Worm (Caenorhabditis elegans) whole organism, L4 larva: ENCODE data around the gene C40H1.7.
A peak's percentile ranks its signal among the peaks of the same experiment; 100 is the strongest.

Experiments
- fos-1 ChIP-seq: fragments of 150-350 bp; optimal IDR thresholded peaks from 2 replicates; lab custom pipeline; 2014; ENCODE audit warnings: missing biosample characterization, missing genetic modification characterization
- lin-38 ChIP-seq: fragments of 200-800 bp; sonication (Bioruptor generic); IDR thresholded peaks from 2 replicates; pipeline ENCODE4 v1.3.6; 2022; ENCODE audit warnings: missing genetic modification reagents, missing genetic modification characterization, missing compliant biosample characterization
- nhr-11 ChIP-seq: fragments of 150-350 bp; optimal IDR thresholded peaks from 2 replicates; lab custom pipeline; 2014; ENCODE audit warnings: missing biosample characterization, missing genetic modification characterization
- nhr-28 ChIP-seq: fragments of 150-350 bp; optimal IDR thresholded peaks from 2 replicates; lab custom pipeline; 2014; ENCODE audit warnings: missing biosample characterization, missing genetic modification characterization
- nhr-41 ChIP-seq: fragments of 200-800 bp; sonication (Bioruptor generic); IDR thresholded peaks from 2 replicates; pipeline ENCODE4 v1.3.6; 2022; ENCODE audit warnings: missing genetic modification reagents, missing genetic modification characterization, missing compliant biosample characterization
- nhr-6 ChIP-seq: fragments of 150-350 bp; optimal IDR thresholded peaks from 2 replicates; lab custom pipeline; 2014; ENCODE audit warnings: missing biosample characterization, missing genetic modification characterization

- peak; percentile 46; the same call in 1 of the 2 replicates for TF ChIP-seq nhr-41 (GFP tag; lab: Robert Waterston, UW)
- TF ChIP-seq lin-38 = no peak
- TF ChIP-seq nhr-6 (tag; lab: Kevin White, UChicago) = no peak
- TF ChIP-seq fos-1 (tag; lab: Kevin White, UChicago) = no peak
- no peak for TF ChIP-seq nhr-11 (tag; lab: Kevin White, UChicago)
- TF ChIP-seq nhr-28 = peak; percentile 88
Observed at ce11 chrIII:9326528-9326927, 1.7 kb downstream of the C40H1.7 start.
